Worm (Caenorhabditis elegans) whole organism, L4 larva: ENCODE data around the gene ndx-6.

Source experiments
- ama-1 ChIP-seq: fragments of 150-350 bp; optimal IDR thresholded peaks from 2 replicates; lab custom pipeline; 2014; ENCODE audit warnings: inconsistent platforms, mixed read lengths
- attf-4 ChIP-seq: sonication (generic microtip); optimal IDR thresholded peaks from 3 replicates; lab custom pipeline; 2017; ENCODE audit warnings: missing biosample characterization, missing genetic modification characterization
- ceh-32 ChIP-seq: sonication (generic microtip); optimal IDR thresholded peaks from 2 replicates; lab custom pipeline; 2016; ENCODE audit warnings: mild to moderate bottlenecking, missing genetic modification characterization, missing compliant biosample characterization; ENCODE audit not compliant: poor library complexity
- daf-8 ChIP-seq: fragments of 200-800 bp; sonication (Bioruptor generic); IDR thresholded peaks from 2 replicates; pipeline ENCODE4 v1.3.6; 2022; ENCODE audit warnings: missing genetic modification characterization, missing compliant biosample characterization
- dmd-6 ChIP-seq: fragments of 200-800 bp; sonication (Bioruptor generic); IDR thresholded peaks from 2 replicates; pipeline ENCODE4 v1.3.6; 2022; ENCODE audit warnings: missing genetic modification reagents, missing genetic modification characterization, missing compliant biosample characterization
- dmd-9 ChIP-seq: fragments of 200-800 bp; sonication (Bioruptor generic); IDR thresholded peaks from 2 replicates; pipeline ENCODE4 v1.3.6; 2022; ENCODE audit warnings: missing genetic modification reagents, missing genetic modification characterization, missing compliant biosample characterization
- dpl-1 ChIP-seq: fragments of 150-350 bp; optimal IDR thresholded peaks from 2 replicates; lab custom pipeline; 2014; ENCODE audit warnings: missing biosample characterization, missing genetic modification reagents, missing genetic modification characterization
- nhr-237 ChIP-seq: sonication (generic microtip); optimal IDR thresholded peaks from 2 replicates; lab custom pipeline; 2017; ENCODE audit warnings: missing biosample characterization, missing genetic modification characterization
- nhr-28 ChIP-seq: fragments of 150-350 bp; optimal IDR thresholded peaks from 2 replicates; lab custom pipeline; 2014; ENCODE audit warnings: missing biosample characterization, missing genetic modification characterization
- nhr-76 ChIP-seq: fragments of 150-350 bp; optimal IDR thresholded peaks from 2 replicates; lab custom pipeline; 2014; ENCODE audit warnings: missing biosample characterization, missing genetic modification characterization
- zag-1 ChIP-seq: fragments of 150-350 bp; optimal IDR thresholded peaks from 2 replicates; lab custom pipeline; 2014; ENCODE audit warnings: missing biosample characterization, missing genetic modification characterization

ce11 chrII:5407548-5407947 lies 17.9 kb upstream of the ndx-6 start, which contains the start of gene clec-141:
- TF ChIP-seq attf-4 (tag; lab: Kevin White, UChicago) (no peak), nhr-76 (tag; lab: Kevin White, UChicago) (no peak), dmd-6 (GFP tag; lab: Robert Waterston, UW) (no peak), nhr-28 (tag; lab: Kevin White, UChicago) (no peak), ama-1 (lab: Kevin White, UChicago) (no peak), nhr-237 (no peak), daf-8 (GFP tag; lab: Robert Waterston, UW) (no peak), dmd-9 (GFP tag; lab: Robert Waterston, UW) (no peak), dpl-1 (GFP tag; lab: Kevin White, UChicago) (no peak), ceh-32 (no peak), zag-1 (tag; lab: Kevin White, UChicago) (no peak)
